Worm (Caenorhabditis elegans) whole organism, midembryonic: Measurements from ENCODE around the gene F09C6.13.

Experiments used
- cog-1 ChIP-seq: sonication (generic microtip); optimal IDR thresholded peaks from 2 replicates; lab custom pipeline; 2016; ENCODE audit warnings: missing genetic modification characterization, missing compliant biosample characterization
- klf-2 ChIP-seq: fragments of 200-800 bp; sonication (Bioruptor generic); conservative IDR thresholded peaks from 2 replicates; pipeline ENCODE4 v1.3.6; 2022; ENCODE audit warnings: missing genetic modification reagents, missing genetic modification characterization, missing compliant biosample characterization
- tab-1 ChIP-seq: fragments of 200-800 bp; sonication (Bioruptor generic); IDR thresholded peaks from 2 replicates; pipeline ENCODE4 v1.3.6; 2022; ENCODE audit warnings: missing genetic modification characterization, missing compliant biosample characterization

ce11 chrV:16888788-16889325 is 4.0 kb downstream of the F09C6.13 start, which contains the start of the genes ifas-2 and fbxa-44:
- no peak for TF ChIP-seq cog-1 (tag; lab: Kevin White, UChicago)
- TF ChIP-seq klf-2 (GFP tag; lab: Robert Waterston, UW), result no peak
- TF ChIP-seq tab-1, result no peak
